Worm (Caenorhabditis elegans) whole organism, L4 larva: ENCODE measurements around the gene rnh-1.2.

Experiments
- ama-1 ChIP-seq: fragments of 150-350 bp; optimal IDR thresholded peaks from 2 replicates; lab custom pipeline; 2014; ENCODE audit warnings: inconsistent platforms, mixed read lengths
- lin-13 ChIP-seq: fragments of 150-350 bp; optimal IDR thresholded peaks from 2 replicates; lab custom pipeline; 2014; ENCODE audit warnings: missing biosample characterization, missing genetic modification reagents, missing genetic modification characterization
- lin-29 ChIP-seq: fragments of 200-800 bp; sonication (Bioruptor generic); IDR thresholded peaks from 2 replicates; pipeline ENCODE4 v1.3.6; 2022; ENCODE audit warnings: missing genetic modification reagents, missing genetic modification characterization, missing compliant biosample characterization
- nhr-25 ChIP-seq: sonication (generic microtip); optimal IDR thresholded peaks from 2 replicates; lab custom pipeline; 2017; ENCODE audit warnings: missing genetic modification characterization, mild to moderate bottlenecking, missing compliant biosample characterization, antibody characterized with exemption, moderate library complexity, borderline replicate concordance; ENCODE audit not compliant: insufficient read depth
- nhr-28 ChIP-seq: fragments of 150-350 bp; optimal IDR thresholded peaks from 2 replicates; lab custom pipeline; 2014; ENCODE audit warnings: missing biosample characterization, missing genetic modification characterization
- nhr-48 ChIP-seq: sonication (generic microtip); optimal IDR thresholded peaks from 2 replicates; lab custom pipeline; 2016; ENCODE audit warnings: mild to moderate bottlenecking, missing genetic modification characterization, missing compliant biosample characterization
- skn-1 ChIP-seq: fragments of 150-350 bp; optimal IDR thresholded peaks from 2 replicates; lab custom pipeline; 2014; ENCODE audit warnings: missing biosample characterization, missing genetic modification characterization
- unc-62 ChIP-seq, 3 experiments: fragments of 150-350 bp in 1 of 3; sonication (generic microtip); optimal IDR thresholded peaks in 2 of 3; peaks in 1 of 3; 1 replicate in 1 of 3; 2 replicates in 2 of 3; lab custom pipeline; 2014 to 2017; ENCODE audit warnings: missing biosample characterization in 3 of 3, missing genetic modification characterization in 3 of 3, missing genetic modification reagents in 3 of 3, missing genotype in 1 of 3
- zfp-2 ChIP-seq: sonication (generic microtip); optimal IDR thresholded peaks from 2 replicates; lab custom pipeline; 2016; ENCODE audit warnings: mild to moderate bottlenecking, missing genetic modification characterization, missing compliant biosample characterization
- ztf-11 ChIP-seq: fragments of 150-350 bp; optimal IDR thresholded peaks from 2 replicates; lab custom pipeline; 2014; ENCODE audit warnings: missing biosample characterization, missing genetic modification characterization

DNA sequence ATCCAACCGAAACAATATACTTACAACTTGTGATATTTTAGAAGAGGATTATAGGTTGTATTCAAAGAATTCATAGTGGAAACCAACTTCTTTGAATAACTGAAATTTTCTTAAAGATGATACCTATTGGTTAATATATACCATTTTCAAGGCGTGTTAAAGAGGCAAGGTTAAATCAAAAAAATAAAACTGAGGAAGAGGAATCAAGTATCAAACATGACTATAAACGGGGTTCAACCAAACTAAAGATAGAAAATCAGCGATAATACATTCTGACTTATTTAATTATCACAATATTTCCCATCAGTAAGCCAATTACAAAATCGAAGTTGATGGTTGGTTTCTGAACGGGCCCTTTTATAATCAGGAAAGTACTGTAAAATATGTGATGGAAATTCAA is 19.6 kb upstream of the rnh-1.2 start, which contains the start of gene chil-3:
- TF ChIP-seq lin-13, result no peak
- TF ChIP-seq nhr-25, result no peak
- no peak for TF ChIP-seq skn-1 (tag; lab: Kevin White, UChicago)
- TF ChIP-seq zfp-2, result no peak
- no peak for TF ChIP-seq lin-29 (GFP tag; lab: Robert Waterston, UW)
- no peak for TF ChIP-seq ama-1
- no peak for TF ChIP-seq ztf-11 (tag; lab: Kevin White, UChicago)
- TF ChIP-seq nhr-28 (tag; lab: Kevin White, UChicago), result no peak
- no peak for TF ChIP-seq nhr-48 (tag; lab: Kevin White, UChicago)
- no peak for TF ChIP-seq unc-62 (GFP tag; optimal IDR thresholded peaks at IDR 0.05 in 1 of 2; lab: Kevin White, UChicago)
- no peak for TF ChIP-seq unc-62 (tag; optimal IDR thresholded peaks at IDR 0.05; lab: Kevin White, UChicago)
